Worm (Caenorhabditis elegans) whole organism, midembryonic: ENCODE data around the gene miz-1.

Source experiments
- cog-1 ChIP-seq: sonication (generic microtip); optimal IDR thresholded peaks from 2 replicates; lab custom pipeline; 2016; ENCODE audit warnings: missing genetic modification characterization, missing compliant biosample characterization
- flt-1 ChIP-seq: fragments of 200-800 bp; sonication (Bioruptor generic); IDR thresholded peaks from 2 replicates; pipeline ENCODE4 v1.3.6; 2022; ENCODE audit warnings: missing genetic modification characterization, missing compliant biosample characterization
- klf-2 ChIP-seq: fragments of 200-800 bp; sonication (Bioruptor generic); conservative IDR thresholded peaks from 2 replicates; pipeline ENCODE4 v1.3.6; 2022; ENCODE audit warnings: missing genetic modification reagents, missing genetic modification characterization, missing compliant biosample characterization
- med-1 ChIP-seq: sonication (generic microtip); optimal IDR thresholded peaks from 2 replicates; lab custom pipeline; 2017; ENCODE audit warnings: missing genetic modification characterization, mild to moderate bottlenecking, missing compliant biosample characterization, antibody characterized with exemption, missing genetic modification reagents; ENCODE audit not compliant: insufficient read depth
- ref-1 ChIP-seq: fragments of 200-800 bp; sonication (Bioruptor generic); conservative IDR thresholded peaks from 2 replicates; pipeline ENCODE4 v1.3.6; 2022; ENCODE audit warnings: missing genetic modification reagents, missing genetic modification characterization, missing compliant biosample characterization
- tab-1 ChIP-seq: fragments of 200-800 bp; sonication (Bioruptor generic); IDR thresholded peaks from 2 replicates; pipeline ENCODE4 v1.3.6; 2022; ENCODE audit warnings: missing genetic modification characterization, missing compliant biosample characterization
- ztf-23 ChIP-seq: fragments of 200-800 bp; sonication (Bioruptor generic); IDR thresholded peaks from 2 replicates; pipeline ENCODE4 v1.3.6; 2022; ENCODE audit warnings: missing genetic modification reagents, missing genetic modification characterization, missing compliant biosample characterization
- ztf-29 ChIP-seq: fragments of 200-800 bp; sonication (Bioruptor generic); IDR thresholded peaks from 2 replicates; pipeline ENCODE4 v1.3.6; 2022; ENCODE audit warnings: missing genetic modification reagents, missing genetic modification characterization, missing compliant biosample characterization

ce11 chrIV:10820837-10821671, 8.9 kb downstream of the miz-1 start:
- TF ChIP-seq flt-1 (no peak), med-1 (GFP tag; lab: Kevin White, UChicago) (no peak), ztf-29 (no peak), klf-2 (GFP tag; lab: Robert Waterston, UW) (no peak), tab-1 (no peak), cog-1 (tag; lab: Kevin White, UChicago) (no peak), ztf-23 (no peak), ref-1 (GFP tag; lab: Robert Waterston, UW) (no peak)
